Fruit fly (Drosophila melanogaster): ENCODE data around the gene Gr22f.
A peak's percentile ranks its signal among the peaks of the same experiment; 100 is the strongest.

The Gr22f gene

dm6 chr2L:1723135-1723936, 32.9 kb downstream of the Gr22f start (continued):
- no peak for TF ChIP-seq emc (GFP tag; optimal IDR thresholded peaks at IDR 0.05)
- no peak for TF ChIP-seq sob (GFP tag; IDR thresholded peaks at IDR 0.05)
- TF ChIP-seq CG9932 (GFP tag; IDR thresholded peaks at IDR 0.05) = peak; percentile 30
- TF ChIP-seq CG2202 (tag; optimal IDR thresholded peaks at IDR 0.05) = peak; percentile 30
- no peak for TF ChIP-seq B-H2 (GFP tag; optimal IDR thresholded peaks at IDR 0.05)
- TF ChIP-seq Adf1 (GFP tag; IDR thresholded peaks at IDR 0.05) = no peak
- no peak for TF ChIP-seq CG8359 (GFP tag; optimal IDR thresholded peaks at IDR 0.05; ENCODE audit: borderline replicate concordance)
- TF ChIP-seq chinmo (GFP tag; IDR thresholded peaks at IDR 0.05; ENCODE audit: partially characterized antibody) = peak; percentile 43; the same call in 1 of the 4 replicates
- peak; percentile 49 for TF ChIP-seq CG13894 (tag; optimal IDR thresholded peaks at IDR 0.05)
- TF ChIP-seq Med (GFP tag) = peak; percentile 74
- no peak for TF ChIP-seq CG7745 (tag; optimal IDR thresholded peaks at IDR 0.05)
- no peak for TF ChIP-seq Optix (GFP tag; IDR thresholded peaks at IDR 0.05)
- TF ChIP-seq sd (tag; optimal IDR thresholded peaks at IDR 0.05) = peak; percentile 50
- TF ChIP-seq Kr (GFP tag; optimal IDR thresholded peaks at IDR 0.05) = no peak
- no peak for TF ChIP-seq CG12942 (GFP tag; optimal IDR thresholded peaks at IDR 0.05)
- no peak for TF ChIP-seq Six4 (GFP tag; optimal IDR thresholded peaks at IDR 0.05)
- TF ChIP-seq GATAe (GFP tag; conservative IDR thresholded peaks at IDR 0.05) = 0 out of 2 replicates have a peak, but pooled peaks have one; percentile 28
- no peak for TF ChIP-seq CG11093 (GFP tag; IDR thresholded peaks at IDR 0.05)
- TF ChIP-seq CG4617 (GFP tag; optimal IDR thresholded peaks at IDR 0.05; ENCODE audit: borderline replicate concordance) = no peak
- no peak for TF ChIP-seq Nf-YB (GFP tag; optimal IDR thresholded peaks at IDR 0.05)
- TF ChIP-seq Nf-YA (GFP tag; IDR thresholded peaks at IDR 0.05) = no peak
- no peak for TF ChIP-seq jumu (GFP tag; optimal IDR thresholded peaks at IDR 0.05)
- peak in 1 of 3 experiments; percentile 11 for TF ChIP-seq Stat92E (GFP tag; optimal IDR thresholded peaks at IDR 0.05)
- no peak for TF ChIP-seq CG8478 (optimal IDR thresholded peaks at IDR 0.05)
- TF ChIP-seq pan (optimal IDR thresholded peaks at IDR 0.05) = no peak
- peak in 1 of 2 experiments; percentile 13 for TF ChIP-seq pan (GFP tag; optimal IDR thresholded peaks at IDR 0.05 in 1 of 2, IDR thresholded peaks at IDR 0.05 in 1 of 2)
- no peak for TF ChIP-seq ap (GFP tag; IDR thresholded peaks at IDR 0.05)
- peak; percentile 15; the same call in 1 of the 2 replicates for TF ChIP-seq CG32532 (GFP tag; IDR thresholded peaks at IDR 0.05)
- TF ChIP-seq fd3F (GFP tag; optimal IDR thresholded peaks at IDR 0.05) = no peak
- peak; percentile 10 for TF ChIP-seq CG17802 (tag; optimal IDR thresholded peaks at IDR 0.05)
- peak; percentile 19 for TF ChIP-seq CG8924 (tag; optimal IDR thresholded peaks at IDR 0.05)
- TF ChIP-seq row (GFP tag; IDR thresholded peaks at IDR 0.05) = peak; percentile 43; the same call in 1 of the 3 replicates
- no peak for TF ChIP-seq mam (GFP tag; optimal IDR thresholded peaks at IDR 0.05)
- TF ChIP-seq tin (GFP tag; optimal IDR thresholded peaks at IDR 0.05) = no peak
- TF ChIP-seq dmrt11E (tag; optimal IDR thresholded peaks at IDR 0.05) = no peak
- no peak for TF ChIP-seq fru (optimal IDR thresholded peaks at IDR 0.05)
- TF ChIP-seq CG15601 (tag; optimal IDR thresholded peaks at IDR 0.05) = peak; percentile 65
- peak; percentile 66 for TF ChIP-seq CG4360 (GFP tag; IDR thresholded peaks at IDR 0.05)
- peak; percentile 9 for TF ChIP-seq Fer1 (GFP tag; optimal IDR thresholded peaks at IDR 0.05)
- TF ChIP-seq cwo (GFP tag; optimal IDR thresholded peaks at IDR 0.05) = peak; percentile 49
- TF ChIP-seq run (tag; optimal IDR thresholded peaks at IDR 0.05) = no peak
- TF ChIP-seq slp2 (GFP tag; optimal IDR thresholded peaks at IDR 0.05) = peak; percentile 20
- peak; percentile 78 for TF ChIP-seq sug (tag; optimal IDR thresholded peaks at IDR 0.05)
- no peak for TF ChIP-seq Elba2 (GFP tag; optimal IDR thresholded peaks at IDR 0.05)
- TF ChIP-seq CG17359 (tag; optimal IDR thresholded peaks at IDR 0.05) = peak; percentile 45
- TF ChIP-seq CG14441 (GFP tag; IDR thresholded peaks at IDR 0.05) = 0 out of 2 replicates have a peak, but pooled peaks have one; percentile 20
- TF ChIP-seq CG9797 (GFP tag; optimal IDR thresholded peaks at IDR 0.05) = no peak
- no peak for TF ChIP-seq HLH3B (GFP tag; IDR thresholded peaks at IDR 0.05)
- TF ChIP-seq Deaf1 (tag; optimal IDR thresholded peaks at IDR 0.05) = peak; percentile 37
- no peak for TF ChIP-seq pnt (GFP tag; optimal IDR thresholded peaks at IDR 0.05)
